Worm (Caenorhabditis elegans): Measurements from ENCODE around the gene evl-20.

ce11 chrII:8441519-8441918 lies 2.6 kb upstream of the evl-20 start:
- TF ChIP-seq W03F9.2 (tag; optimal IDR thresholded peaks at IDR 0.05) (no peak), him-1 (tag; optimal IDR thresholded peaks at IDR 0.05) (no peak), dao-5 (tag; optimal IDR thresholded peaks at IDR 0.05) (peak; percentile 86)
